Worm (Caenorhabditis elegans) whole organism, L1 larva: ENCODE measurements around the gene R04E5.7.
A peak's percentile ranks its signal among the peaks of the same experiment; 100 is the strongest.

Experiments used
- C04F5.9 ChIP-seq: sonication (generic microtip); optimal IDR thresholded peaks from 2 replicates; lab custom pipeline; 2016; ENCODE audit warnings: missing genetic modification characterization, missing compliant biosample characterization
- F16B12.6 ChIP-seq: fragments of 150-350 bp; optimal IDR thresholded peaks from 2 replicates; lab custom pipeline; 2014; ENCODE audit warnings: missing biosample characterization, missing genetic modification characterization
- alr-1 ChIP-seq: fragments of 200-800 bp; sonication (Bioruptor generic); optimal IDR thresholded peaks from 2 replicates; lab custom pipeline; 2018; ENCODE audit warnings: borderline replicate concordance, mild to moderate bottlenecking, missing genetic modification characterization, missing compliant biosample characterization
- blmp-1 ChIP-seq: fragments of 150-350 bp; optimal IDR thresholded peaks from 2 replicates; lab custom pipeline; 2014; ENCODE audit warnings: missing biosample characterization, missing genetic modification characterization
- ceh-63 ChIP-seq: fragments of 200-800 bp; sonication (Bioruptor generic); optimal IDR thresholded peaks from 2 replicates; lab custom pipeline; 2018; ENCODE audit warnings: mild to moderate bottlenecking, missing genetic modification characterization, missing compliant biosample characterization
- ceh-8 ChIP-seq: fragments of 200-800 bp; sonication (Bioruptor generic); optimal IDR thresholded peaks from 2 replicates; lab custom pipeline; 2018; ENCODE audit warnings: mild to moderate bottlenecking, missing genetic modification characterization, moderate library complexity, missing compliant biosample characterization
- ceh-82 ChIP-seq, 3 experiments: fragments of 150-350 bp in 1 of 3; sonication (generic microtip) in 2 of 3; optimal IDR thresholded peaks; 2 replicates each; lab custom pipeline; 2014 to 2017; ENCODE audit warnings: missing biosample characterization in 3 of 3, missing genetic modification characterization in 3 of 3
- ceh-90 ChIP-seq: sonication (generic microtip); optimal IDR thresholded peaks from 2 replicates; lab custom pipeline; 2016; ENCODE audit warnings: missing genetic modification characterization, missing compliant biosample characterization
- elt-2 ChIP-seq: sonication (generic microtip); optimal IDR thresholded peaks from 2 replicates; lab custom pipeline; 2016; ENCODE audit warnings: missing genetic modification characterization, mild to moderate bottlenecking, inconsistent platforms, missing compliant biosample characterization, missing genetic modification reagents
- elt-3 ChIP-seq, 6 experiments: fragments of 150-350 bp in 1 of 6; sonication (generic microtip); optimal IDR thresholded peaks; 2 replicates each; lab custom pipeline; 2017 to 2018; ENCODE audit warnings: missing biosample characterization in 6 of 6, missing genetic modification characterization in 6 of 6, inconsistent platforms in 1 of 6
- fkh-8 ChIP-seq: sonication (generic microtip); optimal IDR thresholded peaks from 2 replicates; lab custom pipeline; 2016; ENCODE audit warnings: mild to moderate bottlenecking, missing genetic modification characterization, missing compliant biosample characterization
- grh-1 ChIP-seq: fragments of 200-800 bp; sonication (Bioruptor generic); IDR thresholded peaks from 2 replicates; pipeline ENCODE4 v1.3.6; 2022; ENCODE audit warnings: missing genetic modification reagents, missing genetic modification characterization, missing compliant biosample characterization
- hpl-2 ChIP-seq: fragments of 150-350 bp; optimal IDR thresholded peaks from 2 replicates; lab custom pipeline; 2014; ENCODE audit warnings: missing biosample characterization, missing genetic modification reagents, missing genetic modification characterization
- lin-13 ChIP-seq: fragments of 150-350 bp; optimal IDR thresholded peaks from 2 replicates; lab custom pipeline; 2014; ENCODE audit warnings: missing biosample characterization, missing genetic modification reagents, missing genetic modification characterization
- lin-14 ChIP-seq: fragments of 200-800 bp; sonication (Bioruptor generic); optimal IDR thresholded peaks from 2 replicates; lab custom pipeline; 2018; ENCODE audit warnings: mild to moderate bottlenecking, missing genetic modification characterization, moderate library complexity, missing compliant biosample characterization
- lin-15B ChIP-seq: fragments of 150-350 bp; sonication (generic microtip); optimal IDR thresholded peaks from 3 replicates; lab custom pipeline; 2014; ENCODE audit warnings: missing biosample characterization, missing genetic modification characterization
- mab-9 ChIP-seq: fragments of 200-800 bp; sonication (Bioruptor generic); IDR thresholded peaks from 2 replicates; pipeline ENCODE4 v1.3.6; 2022; ENCODE audit warnings: missing genetic modification reagents, missing genetic modification characterization, missing compliant biosample characterization
- mef-2 ChIP-seq: fragments of 150-350 bp; optimal IDR thresholded peaks from 2 replicates; lab custom pipeline; 2014; ENCODE audit warnings: missing biosample characterization, missing genetic modification characterization
- nhr-19 ChIP-seq: fragments of 200-800 bp; sonication (Bioruptor generic); conservative IDR thresholded peaks from 2 replicates; pipeline ENCODE4 v1.3.6; 2022; ENCODE audit warnings: missing genetic modification characterization, missing compliant biosample characterization
- nhr-71 ChIP-seq: sonication (generic microtip); optimal IDR thresholded peaks from 2 replicates; lab custom pipeline; 2016; ENCODE audit warnings: mild to moderate bottlenecking, missing genetic modification characterization, moderate library complexity, missing compliant biosample characterization
- nhr-76 ChIP-seq: sonication (generic microtip); optimal IDR thresholded peaks from 2 replicates; lab custom pipeline; 2017; ENCODE audit warnings: missing biosample characterization, missing genetic modification characterization
- nhr-77 ChIP-seq: fragments of 150-350 bp; optimal IDR thresholded peaks from 2 replicates; lab custom pipeline; 2014; ENCODE audit warnings: missing biosample characterization, missing genetic modification characterization
- nhr-85 ChIP-seq: sonication (generic microtip); peaks from one replicate; lab custom pipeline; 2016; ENCODE audit warnings: missing genetic modification characterization, inconsistent platforms, missing compliant biosample characterization
- nhr-90 ChIP-seq: sonication (generic microtip); optimal IDR thresholded peaks from 2 replicates; lab custom pipeline; 2016; ENCODE audit warnings: mild to moderate bottlenecking, missing genetic modification characterization, missing compliant biosample characterization; ENCODE audit not compliant: poor library complexity
- pag-3 ChIP-seq: sonication (generic microtip); optimal IDR thresholded peaks from 2 replicates; lab custom pipeline; 2017; ENCODE audit warnings: missing genetic modification characterization, mild to moderate bottlenecking, missing compliant biosample characterization, antibody characterized with exemption, borderline replicate concordance; ENCODE audit not compliant: insufficient read depth
- rnt-1 ChIP-seq: sonication (generic microtip); optimal IDR thresholded peaks from 2 replicates; lab custom pipeline; 2016; ENCODE audit warnings: mild to moderate bottlenecking, missing genetic modification characterization, moderate library complexity, missing compliant biosample characterization
- snu-23 ChIP-seq: sonication (generic microtip); optimal IDR thresholded peaks from 2 replicates; lab custom pipeline; 2016; ENCODE audit warnings: missing genetic modification characterization, missing compliant biosample characterization
- sptf-1 ChIP-seq: fragments of 150-350 bp; optimal IDR thresholded peaks from 2 replicates; lab custom pipeline; 2014; ENCODE audit warnings: missing biosample characterization, missing genetic modification characterization
- sup-37 ChIP-seq: fragments of 200-800 bp; sonication (Bioruptor generic); optimal IDR thresholded peaks from 2 replicates; lab custom pipeline; 2018; ENCODE audit warnings: mild to moderate bottlenecking, missing genetic modification characterization, missing compliant biosample characterization
- swsn-7 ChIP-seq: sonication (generic microtip); optimal IDR thresholded peaks from 2 replicates; lab custom pipeline; 2016; ENCODE audit warnings: missing genetic modification characterization, missing compliant biosample characterization
- tbx-2 ChIP-seq: sonication (generic microtip); optimal IDR thresholded peaks from 2 replicates; lab custom pipeline; 2016; ENCODE audit warnings: missing genetic modification characterization, missing compliant biosample characterization
- unc-98 ChIP-seq: fragments of 200-800 bp; sonication (Bioruptor generic); IDR thresholded peaks from 2 replicates; pipeline ENCODE4 v1.3.6; 2022; ENCODE audit warnings: missing genetic modification characterization, missing compliant biosample characterization
- zag-1 ChIP-seq: fragments of 150-350 bp; optimal IDR thresholded peaks from 2 replicates; lab custom pipeline; 2014; ENCODE audit warnings: missing biosample characterization, missing genetic modification characterization
- zip-4 ChIP-seq: fragments of 200-800 bp; sonication (Bioruptor generic); optimal IDR thresholded peaks from 2 replicates; lab custom pipeline; 2018; ENCODE audit warnings: mild to moderate bottlenecking, missing genetic modification characterization, moderate library complexity, missing compliant biosample characterization

Gene R04E5.7

DNA sequence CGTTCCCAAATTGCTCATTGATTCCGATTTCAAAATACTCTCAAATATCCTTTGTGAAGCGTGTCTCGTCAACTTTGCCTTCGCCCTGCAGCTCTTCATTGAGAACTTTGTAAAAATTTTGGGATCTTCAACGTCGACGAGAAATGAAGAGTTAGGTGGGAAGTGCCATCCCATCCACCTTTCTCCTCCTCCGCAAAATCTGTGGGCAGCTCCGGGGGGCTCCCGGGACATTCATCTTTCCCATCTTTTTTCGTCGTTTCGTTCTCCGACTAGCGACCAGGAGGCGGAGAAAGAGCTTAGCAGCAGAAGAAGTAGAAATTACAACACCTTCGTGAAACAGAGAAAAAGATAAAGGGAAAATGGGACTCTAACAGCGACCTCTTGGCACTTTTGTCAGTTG lies 34.1 kb downstream of the R04E5.7 start:
- no peak for TF ChIP-seq zag-1 (tag; lab: Kevin White, UChicago)
- TF ChIP-seq ceh-8 = no peak
- TF ChIP-seq nhr-85 (tag; lab: Kevin White, UChicago) = no peak
- TF ChIP-seq sptf-1 (tag; lab: Kevin White, UChicago) = no peak
- no peak for TF ChIP-seq swsn-7
- TF ChIP-seq ceh-82 (tag; optimal IDR thresholded peaks at IDR 0.05; lab: Kevin White, UChicago) = no peak
- TF ChIP-seq lin-14 (GFP tag; lab: Kevin White, UChicago) = peak; percentile 62
- TF ChIP-seq zip-4 (GFP tag; lab: Kevin White, UChicago) = no peak
- TF ChIP-seq ceh-90 (tag; lab: Kevin White, UChicago) = no peak
- no peak for TF ChIP-seq nhr-76
- no peak for TF ChIP-seq C04F5.9 (tag; lab: Kevin White, UChicago)
- TF ChIP-seq mef-2 (tag; lab: Kevin White, UChicago) = no peak
- TF ChIP-seq nhr-77 (tag; lab: Kevin White, UChicago) = no peak
- peak; percentile 44 for TF ChIP-seq nhr-71 (tag; lab: Kevin White, UChicago)
- TF ChIP-seq elt-2 (tag; lab: Kevin White, UChicago) = no peak
- TF ChIP-seq elt-3 (tag; optimal IDR thresholded peaks at IDR 0.05; lab: Kevin White, UChicago) = no peak
- peak; percentile 44 for TF ChIP-seq rnt-1 (tag; lab: Kevin White, UChicago)
- TF ChIP-seq grh-1 (GFP tag; lab: Robert Waterston, UW) = no peak
- TF ChIP-seq unc-98 (GFP tag; lab: Robert Waterston, UW) = no peak
- TF ChIP-seq pag-3 (tag; lab: Kevin White, UChicago) = peak; percentile 20
- no peak for TF ChIP-seq mab-9 (GFP tag; lab: Robert Waterston, UW)
- TF ChIP-seq tbx-2 (tag; lab: Kevin White, UChicago) = no peak
- peak; percentile 7 for TF ChIP-seq snu-23 (GFP tag; lab: Kevin White, UChicago)
- TF ChIP-seq hpl-2 = no peak
- TF ChIP-seq, all 84 proteins: peak for 5

DNA sequence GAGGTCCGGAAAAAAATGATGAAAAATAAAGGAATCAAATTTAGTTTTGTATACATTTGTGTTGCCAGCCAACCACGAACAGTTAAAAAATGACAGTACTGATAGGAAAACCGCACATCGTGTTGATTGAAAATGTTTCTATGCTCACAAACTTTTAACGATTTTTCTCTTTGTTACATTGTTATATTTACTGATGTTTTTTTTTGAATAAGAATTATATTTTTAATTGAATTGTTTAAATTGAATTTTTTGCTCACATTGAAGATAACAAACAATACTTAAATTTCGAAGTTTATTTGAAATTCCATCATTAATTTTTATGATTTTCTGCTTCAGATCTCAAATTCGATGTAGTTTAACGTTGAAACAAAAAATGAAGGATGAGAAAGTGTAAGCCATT lies 35.6 kb downstream of the R04E5.7 start, which contains the start of gene M02D8.5:
TSS of gene M02D8.5 (minus strand) at position 101 of the 400 bp plus-strand sequence.
- TF ChIP-seq elt-3 (tag; optimal IDR thresholded peaks at IDR 0.05; lab: Kevin White, UChicago) (no peak), fkh-8 (tag; lab: Kevin White, UChicago) (no peak), swsn-7 (no peak), mab-9 (GFP tag; lab: Robert Waterston, UW) (no peak), ceh-82 (tag; optimal IDR thresholded peaks at IDR 0.05; lab: Kevin White, UChicago) (no peak), nhr-71 (tag; lab: Kevin White, UChicago) (no peak), nhr-90 (tag; lab: Kevin White, UChicago) (no peak), hpl-2 (no peak), F16B12.6 (tag; lab: Kevin White, UChicago) (no peak), lin-13 (GFP tag; lab: Kevin White, UChicago) (no peak), nhr-19 (GFP tag; lab: Robert Waterston, UW) (no peak), ceh-63 (GFP tag; lab: Kevin White, UChicago) (no peak), unc-98 (GFP tag; lab: Robert Waterston, UW) (no peak)

DNA sequence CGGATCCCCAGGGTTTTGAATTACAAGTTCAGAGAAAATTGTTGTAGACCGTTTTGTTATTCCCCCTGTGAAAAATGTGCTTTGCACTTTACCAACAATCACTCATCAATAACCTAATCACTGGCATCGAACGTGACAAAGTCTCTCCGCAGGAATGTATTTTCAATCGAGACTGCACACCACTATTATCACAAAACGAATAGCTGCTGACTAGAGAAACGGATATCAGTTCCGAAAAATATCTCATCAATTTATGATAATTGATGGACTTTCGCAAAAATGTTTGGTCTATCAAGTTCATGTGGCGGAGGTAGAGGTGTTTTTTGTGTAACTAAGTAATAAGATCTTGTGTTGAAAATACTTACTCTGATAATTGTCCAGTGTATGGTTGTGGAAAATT lies 36.0 kb downstream of the R04E5.7 start:
- TF ChIP-seq nhr-71 (tag; lab: Kevin White, UChicago) (peak; percentile 20), blmp-1 (tag; lab: Kevin White, UChicago) (peak; percentile 5), lin-13 (GFP tag; lab: Kevin White, UChicago) (no peak)

DNA sequence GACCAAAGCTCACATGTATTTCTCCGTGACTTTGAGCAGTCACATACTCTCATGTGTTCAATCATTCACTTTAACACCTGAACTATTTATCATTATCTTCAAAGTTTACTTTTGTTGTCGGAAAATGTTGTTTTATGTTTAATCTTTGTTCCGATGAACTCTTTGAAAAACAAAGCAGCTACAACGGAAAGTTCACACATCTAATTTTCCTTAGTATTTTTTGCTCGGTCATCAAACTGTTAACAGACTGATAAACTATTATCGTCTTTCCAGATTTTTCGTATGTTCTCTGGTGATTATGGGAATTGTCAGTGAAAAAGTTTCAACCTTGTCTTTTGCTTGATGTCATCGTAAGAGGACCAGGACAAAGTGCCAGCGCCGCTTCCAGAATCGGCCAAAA lies 41.1 kb downstream of the R04E5.7 start:
- peak; percentile 32 for TF ChIP-seq nhr-71 (tag; lab: Kevin White, UChicago)
- peak; percentile 73 for TF ChIP-seq elt-2 (tag; lab: Kevin White, UChicago)
- TF ChIP-seq alr-1 (tag; lab: Kevin White, UChicago) = no peak
- peak; percentile 7 for TF ChIP-seq nhr-90 (tag; lab: Kevin White, UChicago)
- no peak for TF ChIP-seq sup-37 (GFP tag; lab: Kevin White, UChicago)
- TF ChIP-seq zag-1 (tag; lab: Kevin White, UChicago) = no peak
- no peak for TF ChIP-seq lin-15B (tag; lab: Kevin White, UChicago)
